Worm (Caenorhabditis elegans) whole organism, mixed stage, embryonic: Measurements from ENCODE around the gene cdr-6.

Experiments
- M03D4.4 ChIP-seq: sonication (generic microtip); optimal IDR thresholded peaks from 2 replicates; lab custom pipeline; 2017; ENCODE audit warnings: mild to moderate bottlenecking, missing genetic modification characterization, missing compliant biosample characterization
- elt-1 ChIP-seq: sonication (generic microtip); optimal IDR thresholded peaks from 2 replicates; lab custom pipeline; 2017; ENCODE audit warnings: missing genetic modification characterization, mild to moderate bottlenecking, missing compliant biosample characterization, antibody characterized with exemption, moderate library complexity, borderline replicate concordance; ENCODE audit not compliant: insufficient read depth
- elt-3 ChIP-seq: fragments of 150-350 bp; optimal IDR thresholded peaks from 2 replicates; lab custom pipeline; 2014; ENCODE audit warnings: missing biosample characterization, missing genetic modification characterization
- flh-1 ChIP-seq: fragments of 200-800 bp; sonication (Bioruptor generic); optimal IDR thresholded peaks from 2 replicates; lab custom pipeline; 2018; ENCODE audit warnings: mild to moderate bottlenecking, missing genetic modification characterization, moderate library complexity, missing compliant biosample characterization
- ham-2 ChIP-seq: fragments of 200-800 bp; sonication (Bioruptor generic); optimal IDR thresholded peaks from 2 replicates; lab custom pipeline; 2018; ENCODE audit warnings: mild to moderate bottlenecking, missing genetic modification characterization, missing compliant biosample characterization
- lsy-2 ChIP-seq: fragments of 150-350 bp; optimal IDR thresholded peaks from 2 replicates; lab custom pipeline; 2014; ENCODE audit warnings: missing biosample characterization, missing genetic modification characterization
- mab-5 ChIP-seq: fragments of 150-350 bp; optimal IDR thresholded peaks from 2 replicates; lab custom pipeline; 2014; ENCODE audit warnings: missing biosample characterization, missing genetic modification characterization
- mls-2 ChIP-seq: sonication (generic microtip); optimal IDR thresholded peaks from 2 replicates; lab custom pipeline; 2016; ENCODE audit warnings: mild to moderate bottlenecking, missing genetic modification characterization, moderate library complexity, missing compliant biosample characterization
- nhr-12 ChIP-seq: fragments of 150-350 bp; optimal IDR thresholded peaks from 2 replicates; lab custom pipeline; 2014; ENCODE audit warnings: missing biosample characterization, missing genetic modification characterization
- nhr-237 ChIP-seq: fragments of 150-350 bp; optimal IDR thresholded peaks from 2 replicates; lab custom pipeline; 2014; ENCODE audit warnings: missing biosample characterization, missing genetic modification characterization
- nhr-28 ChIP-seq: fragments of 150-350 bp; optimal IDR thresholded peaks from 2 replicates; lab custom pipeline; 2014; ENCODE audit warnings: missing biosample characterization, missing genetic modification characterization
- pha-4 ChIP-seq: fragments of 150-350 bp; optimal IDR thresholded peaks from 2 replicates; lab custom pipeline; 2018; ENCODE audit warnings: missing biosample characterization, missing genetic modification reagents, missing genetic modification characterization
- unc-62 ChIP-seq: fragments of 150-350 bp; optimal IDR thresholded peaks from 2 replicates; lab custom pipeline; 2014; ENCODE audit warnings: missing biosample characterization, missing genetic modification reagents, missing genetic modification characterization

ce11 chrV:12406514-12406913, 7.0 kb downstream of the cdr-6 start:
- TF ChIP-seq elt-3 (tag; lab: Kevin White, UChicago) (no peak), lsy-2 (tag; lab: Kevin White, UChicago) (no peak), nhr-28 (tag; lab: Kevin White, UChicago) (no peak), mls-2 (tag; lab: Kevin White, UChicago) (no peak), ham-2 (GFP tag; lab: Kevin White, UChicago) (no peak), flh-1 (no peak), nhr-237 (tag; lab: Kevin White, UChicago) (no peak), M03D4.4 (tag; lab: Kevin White, UChicago) (no peak), pha-4 (tag; lab: Kevin White, UChicago) (no peak), mab-5 (tag; lab: Kevin White, UChicago) (no peak), elt-1 (no peak), nhr-12 (tag; lab: Kevin White, UChicago) (no peak), unc-62 (GFP tag; lab: Kevin White, UChicago) (no peak)
